Worm (Caenorhabditis elegans): Measurements from ENCODE around the gene trcs-2.

DNA sequence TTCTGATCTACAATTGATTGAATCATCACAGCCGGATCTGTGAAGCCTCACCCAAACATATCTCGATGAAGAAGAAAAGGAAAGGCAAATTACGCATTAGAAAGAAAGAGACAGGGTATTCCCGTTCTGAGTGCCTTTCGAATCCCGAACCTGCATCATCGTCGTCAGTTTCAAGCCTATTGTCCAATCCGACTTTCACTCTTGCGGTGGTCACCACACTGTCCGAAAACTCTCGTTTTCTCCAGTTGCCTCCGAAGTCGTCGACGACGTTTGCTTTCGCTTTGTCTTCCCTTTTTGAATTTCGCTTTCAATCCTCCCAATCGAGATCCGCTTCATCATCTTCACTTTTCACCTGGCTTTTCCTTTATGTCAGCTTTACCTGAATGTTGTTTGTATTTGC, 26.8 kb downstream of the trcs-2 start:
- no peak for TF ChIP-seq ama-1 (optimal IDR thresholded peaks at IDR 0.05)
- TF ChIP-seq hmg-4 (GFP tag; optimal IDR thresholded peaks at IDR 0.05) = no peak
- TF ChIP-seq tbx-37 (GFP tag; conservative IDR thresholded peaks at IDR 0.05) = no peak

Data from whole organism, early embryonic.